Fruit fly (Drosophila melanogaster) whole organism, embryonic: ENCODE results near the gene slp1.

ENCODE experiments used
- CG10979 ChIP-seq: fragments of 200-800 bp; sonication (Bioruptor generic); optimal IDR thresholded peaks from 2 replicates; lab custom pipeline; 2018; ENCODE audit warnings: missing biosample characterization, mild to moderate bottlenecking, missing genetic modification characterization, moderate library complexity
- CG12299 ChIP-seq: fragments of 200-800 bp; sonication (Bioruptor generic); optimal IDR thresholded peaks from 2 replicates; lab custom pipeline; 2018; ENCODE audit warnings: missing biosample characterization, mild to moderate bottlenecking, missing genetic modification characterization
- CG12659 ChIP-seq: fragments of 200-800 bp; sonication (Bioruptor generic); optimal IDR thresholded peaks from 3 replicates; lab custom pipeline; 2017; ENCODE audit warnings: mild to moderate bottlenecking, missing biosample characterization, missing genetic modification reagents, missing genetic modification characterization
- CG13123 ChIP-seq: fragments of 200-800 bp; sonication (Bioruptor generic); optimal IDR thresholded peaks from 2 replicates; lab custom pipeline; 2016; ENCODE audit warnings: missing biosample characterization, missing genetic modification characterization
- CG14860 ChIP-seq: fragments of 200-800 bp; sonication (Bioruptor generic); IDR thresholded peaks from 3 replicates; pipeline ENCODE4 v1.3.6; 2022; ENCODE audit warnings: missing biosample characterization, missing genetic modification characterization; ENCODE audit not compliant: partially characterized antibody
- CG15601 ChIP-seq: fragments of 200-800 bp; sonication (Bioruptor generic); optimal IDR thresholded peaks from 3 replicates; lab custom pipeline; 2019; ENCODE audit warnings: missing biosample characterization, mild to moderate bottlenecking, missing genetic modification characterization, moderate library complexity
- CG1792 ChIP-seq: fragments of 200-800 bp; sonication (Bioruptor generic); optimal IDR thresholded peaks from 2 replicates; lab custom pipeline; 2016; ENCODE audit warnings: missing biosample characterization, missing genetic modification characterization
- CG1832 ChIP-seq: fragments of 200-800 bp; sonication (Bioruptor generic); optimal IDR thresholded peaks from 2 replicates; lab custom pipeline; 2017; ENCODE audit warnings: missing biosample characterization, mild to moderate bottlenecking, missing genetic modification characterization, inconsistent platforms
- CG2120 ChIP-seq: fragments of 200-800 bp; sonication (Bioruptor generic); optimal IDR thresholded peaks from 3 replicates; lab custom pipeline; 2016; ENCODE audit warnings: missing biosample characterization, missing genetic modification characterization
- CG2199 ChIP-seq: fragments of 200-800 bp; sonication (Bioruptor generic); IDR thresholded peaks from 3 replicates; pipeline ENCODE4 v1.3.6; 2022; ENCODE audit warnings: missing biosample characterization, missing genetic modification characterization
- CG2678 ChIP-seq: fragments of 200-800 bp; sonication (Bioruptor generic); optimal IDR thresholded peaks from 3 replicates; lab custom pipeline; 2019; ENCODE audit warnings: missing biosample characterization, mild to moderate bottlenecking, missing genetic modification characterization, moderate library complexity
- CG33213 ChIP-seq: fragments of 200-800 bp; sonication (Bioruptor generic); optimal IDR thresholded peaks from 3 replicates; lab custom pipeline; 2016; ENCODE audit warnings: missing biosample characterization, missing genetic modification characterization
- CG5953 ChIP-seq: fragments of 200-800 bp; sonication (Bioruptor generic); IDR thresholded peaks from 2 replicates; pipeline ENCODE4 v1.3.6; 2022; ENCODE audit warnings: missing biosample characterization, missing genetic modification characterization
- CG8290 ChIP-seq, 3 experiments: fragments of 200-800 bp; sonication (Bioruptor generic); optimal IDR thresholded peaks; 2 replicates each; lab custom pipeline; 2016 to 2019; ENCODE audit warnings: missing biosample characterization in 3 of 3, missing genetic modification characterization in 3 of 3, mild to moderate bottlenecking in 2 of 3, moderate library complexity in 1 of 3
- CG8388 ChIP-seq: fragments of 200-800 bp; sonication (Bioruptor generic); optimal IDR thresholded peaks from 2 replicates; lab custom pipeline; 2019; ENCODE audit warnings: missing biosample characterization, mild to moderate bottlenecking, missing genetic modification characterization, moderate library complexity
- CG9215 ChIP-seq: fragments of 200-800 bp; sonication (Bioruptor generic); IDR thresholded peaks from 2 replicates; pipeline ENCODE4 v1.3.6; 2022; ENCODE audit warnings: missing biosample characterization, missing genetic modification characterization
- CkIIα-i1 ChIP-seq: fragments of 200-800 bp; sonication (Bioruptor generic); IDR thresholded peaks from 2 replicates; pipeline ENCODE4 v1.3.6; 2022; ENCODE audit warnings: missing biosample characterization, missing genetic modification characterization
- Dad ChIP-seq: fragments of 200-800 bp; sonication (Bioruptor generic); optimal IDR thresholded peaks from 3 replicates; lab custom pipeline; 2016; ENCODE audit warnings: missing biosample characterization, missing genetic modification characterization
- Dll ChIP-seq: fragments of 200-800 bp; sonication (Bioruptor generic); IDR thresholded peaks from 4 replicates; pipeline ENCODE4 v1.3.6; 2022; ENCODE audit warnings: missing biosample characterization, missing genetic modification characterization; ENCODE audit not compliant: partially characterized antibody
- Ets97D ChIP-seq: fragments of 200-800 bp; sonication (Bioruptor generic); optimal IDR thresholded peaks from 3 replicates; lab custom pipeline; 2016; ENCODE audit warnings: missing biosample characterization, missing genetic modification characterization
- HLH54F ChIP-seq: fragments of 200-800 bp; sonication (Bioruptor generic); optimal IDR thresholded peaks from 3 replicates; lab custom pipeline; 2016; ENCODE audit warnings: missing biosample characterization, missing genetic modification characterization
- Hey ChIP-seq: fragments of 200-800 bp; sonication (Bioruptor generic); optimal IDR thresholded peaks from 3 replicates; lab custom pipeline; 2018; ENCODE audit warnings: missing biosample characterization, mild to moderate bottlenecking, missing genetic modification characterization
- HmgZ ChIP-seq: fragments of 200-800 bp; sonication (Bioruptor generic); optimal IDR thresholded peaks from 2 replicates; lab custom pipeline; 2018; ENCODE audit warnings: missing biosample characterization, mild to moderate bottlenecking, missing genetic modification characterization
- Lhr ChIP-seq: fragments of 200-800 bp; sonication (Bioruptor generic); optimal IDR thresholded peaks from 3 replicates; lab custom pipeline; 2017; ENCODE audit warnings: mild to moderate bottlenecking, missing biosample characterization, missing genetic modification reagents, missing genetic modification characterization
- Lpt ChIP-seq: fragments of >200 bp; optimal IDR thresholded peaks from 2 replicates; lab custom pipeline; 2018; ENCODE audit warnings: missing biosample characterization, missing genetic modification characterization
- Meics ChIP-seq: fragments of 200-800 bp; sonication (Bioruptor generic); optimal IDR thresholded peaks from 2 replicates; lab custom pipeline; 2017; ENCODE audit warnings: missing biosample characterization, mild to moderate bottlenecking, missing genetic modification characterization
- NC2β ChIP-seq: fragments of 200-800 bp; sonication (Bioruptor generic); optimal IDR thresholded peaks from 2 replicates; lab custom pipeline; 2016; ENCODE audit warnings: missing biosample characterization, missing genetic modification characterization
- Stat92E ChIP-seq, 3 experiments: fragments of >200 bp in 2 of 3; fragments of 200-800 bp in 1 of 3; sonication (Bioruptor generic) in 1 of 3; optimal IDR thresholded peaks; 2 replicates each; lab custom pipeline; 2017 to 2019; ENCODE audit warnings: missing biosample characterization in 3 of 3, missing genetic modification characterization in 3 of 3, mild to moderate bottlenecking in 1 of 3, moderate library complexity in 1 of 3
- Vsx1 ChIP-seq: fragments of 200-800 bp; sonication (Bioruptor generic); optimal IDR thresholded peaks from 2 replicates; lab custom pipeline; 2017; ENCODE audit warnings: missing biosample characterization, mild to moderate bottlenecking, missing genetic modification characterization, missing genetic modification reagents
- Xrp1 ChIP-seq: fragments of 200-800 bp; sonication (Bioruptor generic); IDR thresholded peaks from 2 replicates; pipeline ENCODE4 v1.3.6; 2022; ENCODE audit warnings: missing biosample characterization, missing genetic modification characterization
- al ChIP-seq: fragments of 200-800 bp; sonication (Bioruptor generic); IDR thresholded peaks from 2 replicates; pipeline ENCODE4 v1.3.6; 2022; ENCODE audit warnings: missing biosample characterization, missing genetic modification characterization
- bowl ChIP-seq: fragments of 200-800 bp; sonication (Bioruptor generic); IDR thresholded peaks from 2 replicates; pipeline ENCODE4 v1.3.6; 2022; ENCODE audit warnings: missing biosample characterization, missing genetic modification characterization
- chif ChIP-seq, 2 experiments: fragments of 200-800 bp; sonication (Bioruptor generic); optimal IDR thresholded peaks; 3 replicates each; lab custom pipeline; 2016; ENCODE audit warnings: missing biosample characterization in 2 of 2, missing genetic modification characterization in 2 of 2
- dmrt11E ChIP-seq: fragments of 200-800 bp; sonication (Bioruptor generic); optimal IDR thresholded peaks from 3 replicates; lab custom pipeline; 2018; ENCODE audit warnings: missing biosample characterization, mild to moderate bottlenecking, missing genetic modification characterization, moderate library complexity
- dpn ChIP-seq, 2 experiments: fragments of 200-800 bp; sonication (Bioruptor generic); optimal IDR thresholded peaks; 3 replicates each; lab custom pipeline; 2016; ENCODE audit warnings: missing biosample characterization in 2 of 2, missing genetic modification characterization in 2 of 2
- ems ChIP-seq: fragments of 200-800 bp; sonication (Bioruptor generic); optimal IDR thresholded peaks from 3 replicates; lab custom pipeline; 2016; ENCODE audit warnings: missing biosample characterization, missing genetic modification characterization
- en ChIP-seq: fragments of 200-800 bp; sonication (Bioruptor generic); optimal IDR thresholded peaks from 2 replicates; lab custom pipeline; 2016; ENCODE audit warnings: missing biosample characterization, missing genetic modification characterization
- esg ChIP-seq: fragments of 200-800 bp; sonication (Bioruptor generic); conservative IDR thresholded peaks from 2 replicates; pipeline ENCODE4 v1.3.6; 2022; ENCODE audit warnings: missing biosample characterization, missing genetic modification characterization
- inv ChIP-seq: fragments of 200-800 bp; sonication (Bioruptor generic); IDR thresholded peaks from 2 replicates; pipeline ENCODE4 v1.3.6; 2022; ENCODE audit warnings: missing biosample characterization, missing genetic modification characterization; ENCODE audit not compliant: partially characterized antibody
- ken ChIP-seq: fragments of 200-800 bp; sonication (Bioruptor generic); IDR thresholded peaks from 3 replicates; pipeline ENCODE4 v1.3.6; 2022; ENCODE audit warnings: missing biosample characterization, missing genetic modification characterization
- klu ChIP-seq: fragments of 200-800 bp; sonication (Bioruptor generic); IDR thresholded peaks from 2 replicates; pipeline ENCODE4 v1.3.6; 2022; ENCODE audit warnings: missing biosample characterization, missing genetic modification characterization
- lola ChIP-seq, 3 experiments: fragments of >200 bp in 2 of 3; fragments of 200-800 bp in 1 of 3; sonication (Bioruptor generic) in 1 of 3; optimal IDR thresholded peaks; 2 replicates each; lab custom pipeline; 2017 to 2019; ENCODE audit warnings: missing biosample characterization in 3 of 3, missing genetic modification characterization in 3 of 3, mild to moderate bottlenecking in 1 of 3, moderate library complexity in 1 of 3
- mirr ChIP-seq: fragments of 200-800 bp; sonication (Bioruptor generic); optimal IDR thresholded peaks from 3 replicates; lab custom pipeline; 2018; ENCODE audit warnings: missing biosample characterization, mild to moderate bottlenecking, missing genetic modification characterization
- nau ChIP-seq: fragments of 200-800 bp; sonication (Bioruptor generic); optimal IDR thresholded peaks from 3 replicates; lab custom pipeline; 2017; ENCODE audit warnings: missing biosample characterization, mild to moderate bottlenecking, missing genetic modification characterization, missing genetic modification reagents
- nerfin-1 ChIP-seq: fragments of 200-800 bp; sonication (Bioruptor generic); optimal IDR thresholded peaks from 3 replicates; lab custom pipeline; 2019; ENCODE audit warnings: missing biosample characterization, mild to moderate bottlenecking, missing genetic modification characterization, moderate library complexity
- nerfin-2 ChIP-seq: fragments of 200-800 bp; sonication (Bioruptor generic); IDR thresholded peaks from 2 replicates; pipeline ENCODE4 v1.3.6; 2022; ENCODE audit warnings: missing biosample characterization, missing genetic modification characterization; ENCODE audit not compliant: partially characterized antibody
- rib ChIP-seq: fragments of 200-800 bp; sonication (Bioruptor generic); IDR thresholded peaks from 2 replicates; pipeline ENCODE4 v1.3.6; 2022; ENCODE audit warnings: missing biosample characterization, missing genetic modification characterization
- tin ChIP-seq: fragments of 200-800 bp; sonication (Bioruptor generic); optimal IDR thresholded peaks from 3 replicates; lab custom pipeline; 2016; ENCODE audit warnings: missing biosample characterization, missing genetic modification characterization
- trh ChIP-seq: fragments of 200-800 bp; sonication (Bioruptor generic); optimal IDR thresholded peaks from 2 replicates; lab custom pipeline; 2016; ENCODE audit warnings: missing biosample characterization, missing genetic modification characterization
- wor ChIP-seq: fragments of 200-800 bp; sonication (Bioruptor generic); IDR thresholded peaks from 2 replicates; pipeline ENCODE4 v1.3.6; 2022; ENCODE audit warnings: missing biosample characterization, missing genetic modification characterization
- zfh2 ChIP-seq: fragments of 200-800 bp; sonication (Bioruptor generic); optimal IDR thresholded peaks from 2 replicates; lab custom pipeline; 2016; ENCODE audit warnings: missing biosample characterization, missing genetic modification characterization

slp1 gene

dm6 chr2L:3861388-3861787 lies 35.9 kb downstream of the slp1 start (continued):
- TF ChIP-seq esg (GFP tag; lab: Robert Waterston, UW), result no peak
- TF ChIP-seq CG12659 (GFP tag; lab: Kevin White, UChicago), result no peak
- TF ChIP-seq inv, result no peak
- no peak for TF ChIP-seq Dll
- no peak for TF ChIP-seq zfh2
- no peak for TF ChIP-seq mirr
- TF ChIP-seq CG10979 (tag; lab: Kevin White, UChicago), result peak; percentile 84
- no peak for TF ChIP-seq ems
- peak; percentile 43; the same call in 1 of the 3 replicates for TF ChIP-seq CG2199 (GFP tag; lab: Robert Waterston, UW)
- TF ChIP-seq Hey (tag; lab: Kevin White, UChicago), result no peak
- TF ChIP-seq Stat92E (GFP tag; optimal IDR thresholded peaks at IDR 0.05; lab: Kevin White, UChicago), result no peak
- TF ChIP-seq CkIIα-i1, result no peak
- no peak for TF ChIP-seq bowl (GFP tag; lab: Robert Waterston, UW)
- TF ChIP-seq Lpt (GFP tag; lab: Kevin White, UChicago), result no peak
- TF ChIP-seq ken (GFP tag; lab: Robert Waterston, UW), result no peak
- TF ChIP-seq CG2678 (tag; lab: Kevin White, UChicago), result no peak
- TF ChIP-seq HmgZ (tag; lab: Kevin White, UChicago), result no peak
- no peak for TF ChIP-seq Lhr (GFP tag; lab: Kevin White, UChicago)
- peak; percentile 21 for TF ChIP-seq trh (GFP tag; lab: Kevin White, UChicago)
- TF ChIP-seq tin (GFP tag; lab: Kevin White, UChicago), result peak; percentile 62
- TF ChIP-seq Vsx1 (GFP tag; lab: Kevin White, UChicago), result no peak
- peak; percentile 72 for TF ChIP-seq NC2β (GFP tag; lab: Kevin White, UChicago)
- no peak for TF ChIP-seq CG14860 (GFP tag; lab: Robert Waterston, UW)
- TF ChIP-seq wor, result no peak
- TF ChIP-seq rib (GFP tag; lab: Robert Waterston, UW), result no peak
- peak in 1 of 2 experiments; percentile 7 for TF ChIP-seq dpn (GFP tag; optimal IDR thresholded peaks at IDR 0.05; lab: Kevin White, UChicago)
- TF ChIP-seq nau (GFP tag; lab: Kevin White, UChicago), result no peak
- TF ChIP-seq CG8290 (GFP tag; optimal IDR thresholded peaks at IDR 0.05; lab: Kevin White, UChicago), result peak; percentile 29
- TF ChIP-seq CG8290 (tag; optimal IDR thresholded peaks at IDR 0.05; lab: Kevin White, UChicago), result no peak
- TF ChIP-seq Dad (GFP tag; lab: Kevin White, UChicago), result no peak
- TF ChIP-seq CG2120 (GFP tag; lab: Kevin White, UChicago), result no peak
- TF ChIP-seq klu (GFP tag; lab: Robert Waterston, UW), result no peak
- no peak for TF ChIP-seq CG1832
- no peak for TF ChIP-seq CG33213 (GFP tag; lab: Kevin White, UChicago)
- no peak for TF ChIP-seq HLH54F (GFP tag; lab: Kevin White, UChicago)
- TF ChIP-seq CG1792 (GFP tag; lab: Kevin White, UChicago), result no peak
- peak; percentile 89 for TF ChIP-seq dmrt11E
- no peak for TF ChIP-seq Ets97D (GFP tag; lab: Kevin White, UChicago)
- TF ChIP-seq lola (GFP tag; optimal IDR thresholded peaks at IDR 0.05; lab: Kevin White, UChicago), result peak in 1 of 3 experiments; percentile 82
- peak; percentile 40 for TF ChIP-seq CG8388
- TF ChIP-seq al (GFP tag; lab: Robert Waterston, UW), result no peak
- TF ChIP-seq CG15601 (tag; lab: Kevin White, UChicago), result no peak
- no peak for TF ChIP-seq CG12299
- no peak for TF ChIP-seq nerfin-1
- no peak for TF ChIP-seq CG9215 (GFP tag; lab: Robert Waterston, UW)
- peak; percentile 28 to 78 for TF ChIP-seq chif (GFP tag; optimal IDR thresholded peaks at IDR 0.05; lab: Kevin White, UChicago)
- TF ChIP-seq Xrp1 (GFP tag; lab: Robert Waterston, UW), result peak; percentile 88
- TF ChIP-seq en (GFP tag; lab: Kevin White, UChicago), result peak; percentile 36
- TF ChIP-seq Meics (GFP tag; lab: Kevin White, UChicago), result no peak
- TF ChIP-seq CG13123 (GFP tag; lab: Kevin White, UChicago), result no peak
- no peak for TF ChIP-seq CG5953 (GFP tag; lab: Robert Waterston, UW)
- no peak for TF ChIP-seq nerfin-2 (GFP tag; lab: Robert Waterston, UW)
